Fruit fly (Drosophila melanogaster) whole organism, embryonic: ENCODE measurements around the gene Nrx-IV.

ENCODE experiments used
- CG10147 ChIP-seq: fragments of 200-800 bp; sonication (Bioruptor generic); optimal IDR thresholded peaks from 2 replicates; lab custom pipeline; 2019; ENCODE audit warnings: missing biosample characterization, mild to moderate bottlenecking, missing genetic modification characterization, moderate library complexity
- CG10462 ChIP-seq: fragments of 200-800 bp; sonication (Bioruptor generic); optimal IDR thresholded peaks from 2 replicates; lab custom pipeline; 2016; ENCODE audit warnings: missing biosample characterization, missing genetic modification characterization
- CG10979 ChIP-seq: fragments of 200-800 bp; sonication (Bioruptor generic); optimal IDR thresholded peaks from 2 replicates; lab custom pipeline; 2018; ENCODE audit warnings: missing biosample characterization, mild to moderate bottlenecking, missing genetic modification characterization, moderate library complexity
- CG11696 ChIP-seq: fragments of 200-800 bp; sonication (Bioruptor generic); IDR thresholded peaks from 2 replicates; pipeline ENCODE4 v1.3.6; 2022; ENCODE audit warnings: missing biosample characterization, missing genetic modification characterization
- CG12942 ChIP-seq: fragments of 200-800 bp; sonication (Bioruptor generic); optimal IDR thresholded peaks from 3 replicates; lab custom pipeline; 2016; ENCODE audit warnings: missing biosample characterization, missing genetic modification characterization
- CG13296 ChIP-seq: fragments of 200-800 bp; sonication (Bioruptor generic); optimal IDR thresholded peaks from 3 replicates; lab custom pipeline; 2018; ENCODE audit warnings: missing biosample characterization, mild to moderate bottlenecking, missing genetic modification characterization
- CG13894 ChIP-seq: fragments of 200-800 bp; sonication (Bioruptor generic); optimal IDR thresholded peaks from 3 replicates; lab custom pipeline; 2018; ENCODE audit warnings: missing biosample characterization, mild to moderate bottlenecking, missing genetic modification characterization, moderate library complexity
- CG14667 ChIP-seq: fragments of 200-800 bp; sonication (Bioruptor generic); IDR thresholded peaks from 2 replicates; pipeline ENCODE4 v1.3.6; 2022; ENCODE audit warnings: missing biosample characterization, missing genetic modification characterization
- CG14710 ChIP-seq: fragments of 200-800 bp; sonication (Bioruptor generic); optimal IDR thresholded peaks from 3 replicates; lab custom pipeline; 2019; ENCODE audit warnings: missing biosample characterization, mild to moderate bottlenecking, missing genetic modification characterization, moderate library complexity
- CG16779 ChIP-seq: fragments of 200-800 bp; sonication (Bioruptor generic); IDR thresholded peaks from 2 replicates; pipeline ENCODE4 v1.3.6; 2022; ENCODE audit warnings: missing biosample characterization, missing genetic modification characterization
- CG16815 ChIP-seq: fragments of 200-800 bp; sonication (Bioruptor generic); optimal IDR thresholded peaks from 3 replicates; lab custom pipeline; 2017; ENCODE audit warnings: missing biosample characterization, mild to moderate bottlenecking, missing genetic modification characterization
- CG17385 ChIP-seq: fragments of 200-800 bp; sonication (Bioruptor generic); optimal IDR thresholded peaks from 3 replicates; lab custom pipeline; 2018; ENCODE audit warnings: missing biosample characterization, mild to moderate bottlenecking, missing genetic modification characterization
- CG17568 ChIP-seq: fragments of 200-800 bp; sonication (Bioruptor generic); optimal IDR thresholded peaks from 2 replicates; lab custom pipeline; 2018; ENCODE audit warnings: missing biosample characterization, mild to moderate bottlenecking, missing genetic modification characterization, moderate library complexity
- CG18599 ChIP-seq: fragments of 200-800 bp; sonication (Bioruptor generic); optimal IDR thresholded peaks from 3 replicates; lab custom pipeline; 2017; ENCODE audit warnings: missing biosample characterization, missing genetic modification characterization, mild to moderate bottlenecking, moderate library complexity, missing genetic modification reagents
- CG3407 ChIP-seq: fragments of 200-800 bp; sonication (Bioruptor generic); optimal IDR thresholded peaks from 2 replicates; lab custom pipeline; 2018; ENCODE audit warnings: missing biosample characterization, mild to moderate bottlenecking, missing genetic modification characterization
- CG6254 ChIP-seq: fragments of 200-800 bp; sonication (Bioruptor generic); optimal IDR thresholded peaks from 3 replicates; lab custom pipeline; 2017; ENCODE audit warnings: mild to moderate bottlenecking, missing biosample characterization, missing genetic modification reagents, missing genetic modification characterization
- CG7372 ChIP-seq: fragments of 200-800 bp; sonication (Bioruptor generic); IDR thresholded peaks from 2 replicates; pipeline ENCODE4 v1.3.6; 2022; ENCODE audit warnings: missing biosample characterization, missing genetic modification characterization
- CG7839 ChIP-seq: fragments of 200-800 bp; sonication (Bioruptor generic); optimal IDR thresholded peaks from 3 replicates; lab custom pipeline; 2018; ENCODE audit warnings: missing biosample characterization, mild to moderate bottlenecking, missing genetic modification characterization, moderate library complexity
- CG9727 ChIP-seq: fragments of 200-800 bp; sonication (Bioruptor generic); optimal IDR thresholded peaks from 3 replicates; lab custom pipeline; 2017; ENCODE audit warnings: missing biosample characterization, mild to moderate bottlenecking, missing genetic modification characterization
- Deaf1 ChIP-seq: fragments of 200-800 bp; optimal IDR thresholded peaks from 3 replicates; lab custom pipeline; 2019; ENCODE audit warnings: missing biosample characterization, mild to moderate bottlenecking, missing genetic modification characterization, moderate library complexity
- Dp ChIP-seq: fragments of 200-800 bp; sonication (Bioruptor generic); optimal IDR thresholded peaks from 2 replicates; lab custom pipeline; 2018; ENCODE audit warnings: missing biosample characterization, mild to moderate bottlenecking, missing genetic modification characterization, moderate library complexity
- E2f2 ChIP-seq: fragments of 200-800 bp; sonication (Bioruptor generic); IDR thresholded peaks from 2 replicates; pipeline ENCODE4 v1.3.6; 2022; ENCODE audit warnings: missing biosample characterization, missing genetic modification characterization
- Elba2 ChIP-seq: fragments of 200-800 bp; sonication (Bioruptor generic); optimal IDR thresholded peaks from 3 replicates; lab custom pipeline; 2016; ENCODE audit warnings: missing biosample characterization, missing genetic modification characterization
- Ets65A ChIP-seq: fragments of 200-800 bp; sonication (Bioruptor generic); peaks from one replicate; lab custom pipeline; 2016; ENCODE audit warnings: missing biosample characterization, missing genetic modification characterization
- Fer3 ChIP-seq: fragments of 200-800 bp; sonication (Bioruptor generic); optimal IDR thresholded peaks from 2 replicates; lab custom pipeline; 2018; ENCODE audit warnings: missing biosample characterization, mild to moderate bottlenecking, missing genetic modification characterization, moderate library complexity
- Hey ChIP-seq: fragments of 200-800 bp; sonication (Bioruptor generic); optimal IDR thresholded peaks from 3 replicates; lab custom pipeline; 2018; ENCODE audit warnings: missing biosample characterization, mild to moderate bottlenecking, missing genetic modification characterization
- Hsf ChIP-seq: fragments of 200-800 bp; sonication (Bioruptor generic); optimal IDR thresholded peaks from 3 replicates; lab custom pipeline; 2016; ENCODE audit warnings: missing biosample characterization, missing genetic modification characterization
- Lim3 ChIP-seq: fragments of 200-800 bp; sonication (Bioruptor generic); IDR thresholded peaks from 2 replicates; pipeline ENCODE4 v1.3.6; 2022; ENCODE audit warnings: missing biosample characterization, missing genetic modification characterization
- Neu2 ChIP-seq: fragments of 200-800 bp; sonication (Bioruptor generic); optimal IDR thresholded peaks from 3 replicates; lab custom pipeline; 2016; ENCODE audit warnings: missing biosample characterization, missing genetic modification characterization, borderline replicate concordance
- Ravus ChIP-seq: fragments of 200-800 bp; sonication (Bioruptor generic); IDR thresholded peaks from 2 replicates; pipeline ENCODE4 v1.3.6; 2022; ENCODE audit warnings: missing biosample characterization, missing genetic modification characterization
- abd-A ChIP-seq: fragments of 200-800 bp; sonication (Bioruptor generic); optimal IDR thresholded peaks from 3 replicates; lab custom pipeline; 2019; ENCODE audit warnings: missing biosample characterization, mild to moderate bottlenecking, missing genetic modification characterization, moderate library complexity
- caup ChIP-seq: fragments of 200-800 bp; sonication (Bioruptor generic); optimal IDR thresholded peaks from 3 replicates; lab custom pipeline; 2017; ENCODE audit warnings: missing biosample characterization, mild to moderate bottlenecking, missing genetic modification characterization, moderate library complexity; ENCODE audit not compliant: severe bottlenecking
- cg ChIP-seq: fragments of 200-800 bp; sonication (Bioruptor generic); optimal IDR thresholded peaks from 3 replicates; lab custom pipeline; 2019; ENCODE audit warnings: missing biosample characterization, mild to moderate bottlenecking, missing genetic modification characterization, moderate library complexity
- dan ChIP-seq: fragments of 200-800 bp; sonication (Bioruptor generic); IDR thresholded peaks from 2 replicates; pipeline ENCODE4 v1.3.6; 2022; ENCODE audit warnings: missing biosample characterization, missing genetic modification characterization
- en ChIP-seq: fragments of 200-800 bp; sonication (Bioruptor generic); optimal IDR thresholded peaks from 2 replicates; lab custom pipeline; 2016; ENCODE audit warnings: missing biosample characterization, missing genetic modification characterization
- eyg ChIP-seq: fragments of 200-800 bp; sonication (Bioruptor generic); optimal IDR thresholded peaks from 3 replicates; lab custom pipeline; 2016; ENCODE audit warnings: missing biosample characterization, missing genetic modification characterization
- gcm2 ChIP-seq: fragments of 200-800 bp; sonication (Bioruptor generic); optimal IDR thresholded peaks from 2 replicates; lab custom pipeline; 2016; ENCODE audit warnings: missing biosample characterization, missing genetic modification characterization
- gem ChIP-seq: fragments of 200-800 bp; sonication (Bioruptor generic); optimal IDR thresholded peaks from 2 replicates; lab custom pipeline; 2019; ENCODE audit warnings: missing biosample characterization, mild to moderate bottlenecking, missing genetic modification characterization, moderate library complexity
- hbn ChIP-seq: fragments of 200-800 bp; sonication (Bioruptor generic); IDR thresholded peaks from 2 replicates; pipeline ENCODE4 v1.3.6; 2022; ENCODE audit warnings: missing biosample characterization, missing genetic modification characterization; ENCODE audit not compliant: partially characterized antibody
- lmd ChIP-seq: fragments of 200-800 bp; sonication (Bioruptor generic); IDR thresholded peaks from 2 replicates; pipeline ENCODE4 v1.3.6; 2022; ENCODE audit warnings: missing biosample characterization, missing genetic modification characterization
- nerfin-1 ChIP-seq: fragments of 200-800 bp; sonication (Bioruptor generic); optimal IDR thresholded peaks from 3 replicates; lab custom pipeline; 2019; ENCODE audit warnings: missing biosample characterization, mild to moderate bottlenecking, missing genetic modification characterization, moderate library complexity
- nmo ChIP-seq: fragments of 200-800 bp; sonication (Bioruptor generic); optimal IDR thresholded peaks from 2 replicates; lab custom pipeline; 2018; ENCODE audit warnings: missing biosample characterization, mild to moderate bottlenecking, missing genetic modification characterization, moderate library complexity
- odd ChIP-seq: fragments of 200-800 bp; sonication (Bioruptor generic); optimal IDR thresholded peaks from 2 replicates; lab custom pipeline; 2017; ENCODE audit warnings: missing biosample characterization, mild to moderate bottlenecking, missing genetic modification characterization
- pho ChIP-seq: fragments of 200-800 bp; sonication (Bioruptor generic); optimal IDR thresholded peaks from 2 replicates; lab custom pipeline; 2016; ENCODE audit warnings: missing biosample characterization, missing genetic modification characterization
- pzg ChIP-seq: fragments of 200-800 bp; sonication (Bioruptor generic); optimal IDR thresholded peaks from 3 replicates; lab custom pipeline; 2018; ENCODE audit warnings: missing biosample characterization, mild to moderate bottlenecking, missing genetic modification characterization, moderate library complexity
- run ChIP-seq: fragments of 200-800 bp; sonication (Bioruptor generic); optimal IDR thresholded peaks from 3 replicates; lab custom pipeline; 2018; ENCODE audit warnings: missing biosample characterization, mild to moderate bottlenecking, missing genetic modification characterization
- shn ChIP-seq: fragments of 200-800 bp; sonication (Bioruptor generic); optimal IDR thresholded peaks from 3 replicates; lab custom pipeline; 2016; ENCODE audit warnings: missing biosample characterization, missing genetic modification characterization
- toy ChIP-seq: fragments of 200-800 bp; sonication (Bioruptor generic); IDR thresholded peaks from 2 replicates; pipeline ENCODE4 v1.3.6; 2022; ENCODE audit warnings: missing biosample characterization, missing genetic modification characterization
- ttk ChIP-seq: fragments of 200-800 bp; sonication (Bioruptor generic); IDR thresholded peaks from 2 replicates; pipeline ENCODE4 v2.1.2; 2022; ENCODE audit warnings: missing biosample characterization, missing genetic modification characterization
- zen ChIP-seq: fragments of 200-800 bp; sonication (Bioruptor generic); optimal IDR thresholded peaks from 3 replicates; lab custom pipeline; 2018; ENCODE audit warnings: missing biosample characterization, mild to moderate bottlenecking, missing genetic modification characterization, moderate library complexity

Nrx-IV gene

dm6 chr3L:12131918-12132317 lies 14.4 kb upstream of the Nrx-IV start, which contains the start of gene DEF8 (continued):
- TF ChIP-seq CG13296 (GFP tag; lab: Kevin White, UChicago) (peak; percentile 88), CG7839 (tag; lab: Kevin White, UChicago) (peak; percentile 87), CG17385 (GFP tag; lab: Kevin White, UChicago) (peak; percentile 81), Neu2 (GFP tag; lab: Kevin White, UChicago) (no peak), ttk (GFP tag; lab: Robert Waterston, UW) (peak; percentile 70), CG13894 (tag; lab: Kevin White, UChicago) (no peak), zen (tag; lab: Kevin White, UChicago) (peak; percentile 87), lmd (GFP tag; lab: Robert Waterston, UW) (peak; percentile 76), abd-A (tag; lab: Kevin White, UChicago) (no peak), caup (GFP tag; lab: Kevin White, UChicago) (peak; percentile 57), hbn (GFP tag; lab: Robert Waterston, UW) (no peak), dan (GFP tag; lab: Robert Waterston, UW) (no peak), shn (GFP tag; lab: Kevin White, UChicago) (peak; percentile 26), CG18599 (GFP tag; lab: Kevin White, UChicago) (peak; percentile 83), pho (GFP tag; lab: Kevin White, UChicago) (peak; percentile 42), CG3407 (GFP tag; lab: Kevin White, UChicago) (peak; percentile 38), toy (GFP tag; lab: Robert Waterston, UW) (peak; percentile 38; the same call in 1 of the 2 replicates), nerfin-1 (tag; lab: Kevin White, UChicago) (peak; percentile 88), nmo (peak; percentile 92), CG12942 (GFP tag; lab: Kevin White, UChicago) (peak; percentile 77), gcm2 (GFP tag; lab: Kevin White, UChicago) (no peak), odd (GFP tag; lab: Kevin White, UChicago) (peak; percentile 82), CG14710 (peak; percentile 92), Ets65A (no peak), eyg (no peak), E2f2 (GFP tag; lab: Robert Waterston, UW) (peak; percentile 71), en (GFP tag; lab: Kevin White, UChicago) (no peak), CG17568 (GFP tag; lab: Kevin White, UChicago) (no peak), Deaf1 (tag; lab: Kevin White, UChicago) (peak; percentile 71), CG10147 (peak; percentile 86), pzg (GFP tag; lab: Kevin White, UChicago) (peak; percentile 61), Hsf (peak; percentile 59), gem (tag; lab: Kevin White, UChicago) (peak; percentile 92), CG10979 (tag; lab: Kevin White, UChicago) (peak; percentile 92), Lim3 (GFP tag; lab: Robert Waterston, UW) (peak; percentile 42; the same call in 1 of the 2 replicates), CG9727 (GFP tag; lab: Kevin White, UChicago) (peak; percentile 88), CG6254 (peak; percentile 73), Hey (tag; lab: Kevin White, UChicago) (no peak), Fer3 (peak; percentile 90), CG16815 (GFP tag; lab: Kevin White, UChicago) (peak; percentile 65), CG7372 (GFP tag; lab: Robert Waterston, UW) (peak; percentile 45; the same call in 1 of the 2 replicates), CG14667 (peak; percentile 54; the same call in 1 of the 2 replicates), Dp (GFP tag; lab: Kevin White, UChicago) (peak; percentile 18), CG11696 (GFP tag; lab: Robert Waterston, UW) (peak; percentile 72), CG16779 (no peak), run (tag; lab: Kevin White, UChicago) (peak; percentile 67), Ravus (GFP tag; lab: Robert Waterston, UW) (peak; percentile 42; the same call in 1 of the 2 replicates), Elba2 (GFP tag; lab: Kevin White, UChicago) (no peak), CG10462 (GFP tag; lab: Kevin White, UChicago) (peak; percentile 55), cg (no peak)
